Worm (Caenorhabditis elegans): ENCODE data around the gene nhr-57.

- no peak for TF ChIP-seq ces-1 (GFP tag; optimal IDR thresholded peaks at IDR 0.05)
- TF ChIP-seq sptf-1 (tag; optimal IDR thresholded peaks at IDR 0.05) = no peak
- no peak for TF ChIP-seq nhr-28 (tag; optimal IDR thresholded peaks at IDR 0.05)
- no peak for TF ChIP-seq snpc-4 (tag; optimal IDR thresholded peaks at IDR 0.05)
- TF ChIP-seq unc-39 (tag; optimal IDR thresholded peaks at IDR 0.05) = no peak
- TF ChIP-seq ztf-11 (tag; optimal IDR thresholded peaks at IDR 0.05) = no peak
- no peak for TF ChIP-seq elt-3 (tag; optimal IDR thresholded peaks at IDR 0.05)
- TF ChIP-seq unc-62 (GFP tag; optimal IDR thresholded peaks at IDR 0.05) = no peak
- no peak for TF ChIP-seq pha-4 (tag; optimal IDR thresholded peaks at IDR 0.05)
- no peak for TF ChIP-seq lsy-2 (tag; optimal IDR thresholded peaks at IDR 0.05)
Measured at ce11 chrV:4122415-4122814, 9.3 kb upstream of the nhr-57 start, which contains the start of gene phat-5.

Data from whole organism, mixed stage, embryonic.